Fruit fly (Drosophila melanogaster) whole organism, prepupa: ENCODE measurements around the gene CG31109.

Experiments used
- Blimp-1 ChIP-seq: fragments of 200-800 bp; sonication (Bioruptor generic); optimal IDR thresholded peaks from 3 replicates; lab custom pipeline; 2017; ENCODE audit warnings: missing biosample characterization, missing genetic modification characterization, mild to moderate bottlenecking, moderate library complexity, missing genetic modification reagents
- CG16779 ChIP-seq: fragments of 200-800 bp; sonication (Bioruptor generic); optimal IDR thresholded peaks from 3 replicates; lab custom pipeline; 2017; ENCODE audit warnings: missing biosample characterization, mild to moderate bottlenecking, missing genetic modification characterization
- CG31627 ChIP-seq: fragments of 200-800 bp; sonication (Bioruptor generic); optimal IDR thresholded peaks from 3 replicates; lab custom pipeline; 2016; ENCODE audit warnings: missing biosample characterization, missing genetic modification characterization
- CG32006 ChIP-seq: fragments of 200-800 bp; sonication (Bioruptor generic); optimal IDR thresholded peaks from 3 replicates; lab custom pipeline; 2017; ENCODE audit warnings: missing biosample characterization, mild to moderate bottlenecking, missing genetic modification characterization
- CG3919 ChIP-seq: fragments of 200-800 bp; sonication (Bioruptor generic); optimal IDR thresholded peaks from 3 replicates; lab custom pipeline; 2016; ENCODE audit warnings: missing biosample characterization, missing genetic modification characterization
- CG6808 ChIP-seq: fragments of 200-800 bp; sonication (Bioruptor generic); optimal IDR thresholded peaks from 3 replicates; lab custom pipeline; 2017; ENCODE audit warnings: missing biosample characterization, missing genetic modification characterization, mild to moderate bottlenecking, moderate library complexity, missing genetic modification reagents
- CG6854 ChIP-seq: fragments of 200-800 bp; sonication (Bioruptor generic); optimal IDR thresholded peaks from 2 replicates; lab custom pipeline; 2017; ENCODE audit warnings: missing biosample characterization, mild to moderate bottlenecking, missing genetic modification characterization
- CG7368 ChIP-seq: fragments of 200-800 bp; sonication (Bioruptor generic); optimal IDR thresholded peaks from 3 replicates; lab custom pipeline; 2016; ENCODE audit warnings: missing biosample characterization, missing genetic modification characterization
- CG8119 ChIP-seq: fragments of 200-800 bp; sonication (Bioruptor generic); IDR thresholded peaks from 3 replicates; pipeline ENCODE4 v1.3.6; 2022; ENCODE audit warnings: missing biosample characterization, missing genetic modification characterization
- CG8632 ChIP-seq: fragments of 200-800 bp; sonication (Bioruptor generic); optimal IDR thresholded peaks from 3 replicates; lab custom pipeline; 2016; ENCODE audit warnings: missing biosample characterization, missing genetic modification characterization
- CG9139 ChIP-seq: fragments of 200-800 bp; sonication (Bioruptor generic); optimal IDR thresholded peaks from 3 replicates; lab custom pipeline; 2017; ENCODE audit warnings: missing biosample characterization, mild to moderate bottlenecking, missing genetic modification characterization
- Eip75B ChIP-seq: fragments of 200-800 bp; sonication (Bioruptor generic); optimal IDR thresholded peaks from 3 replicates; lab custom pipeline; 2016; ENCODE audit warnings: missing biosample characterization, missing genetic modification characterization
- Eip78C ChIP-seq: fragments of 200-800 bp; sonication (Bioruptor generic); peaks from one replicate; lab custom pipeline; 2016; ENCODE audit warnings: missing biosample characterization, missing genetic modification characterization
- Eip93F ChIP-seq: fragments of 200-800 bp; sonication (Bioruptor generic); optimal IDR thresholded peaks from 2 replicates; lab custom pipeline; 2016; ENCODE audit warnings: missing biosample characterization, mild to moderate bottlenecking, missing genetic modification characterization
- Hr4 ChIP-seq: fragments of 200-800 bp; sonication (Bioruptor generic); optimal IDR thresholded peaks from 3 replicates; lab custom pipeline; 2016; ENCODE audit warnings: missing biosample characterization, missing genetic modification characterization
- Lpt ChIP-seq: fragments of 200-800 bp; sonication (Bioruptor generic); optimal IDR thresholded peaks from 3 replicates; lab custom pipeline; 2016; ENCODE audit warnings: missing biosample characterization, missing genetic modification characterization
- Met ChIP-seq: fragments of 200-800 bp; sonication (Bioruptor generic); optimal IDR thresholded peaks from 3 replicates; lab custom pipeline; 2016; ENCODE audit warnings: missing biosample characterization, missing genetic modification characterization
- OdsH ChIP-seq: fragments of 200-800 bp; sonication (Bioruptor generic); optimal IDR thresholded peaks from 3 replicates; lab custom pipeline; 2016; ENCODE audit warnings: missing biosample characterization, missing genetic modification characterization
- Sox102F ChIP-seq: fragments of 200-800 bp; sonication (Bioruptor generic); optimal IDR thresholded peaks from 2 replicates; lab custom pipeline; 2016; ENCODE audit warnings: missing biosample characterization, mild to moderate bottlenecking, missing genetic modification characterization
- Sox14 ChIP-seq: fragments of 200-800 bp; sonication (Bioruptor generic); optimal IDR thresholded peaks from 3 replicates; lab custom pipeline; 2016; ENCODE audit warnings: missing biosample characterization, missing genetic modification characterization
- achi ChIP-seq: fragments of 200-800 bp; sonication (Bioruptor generic); optimal IDR thresholded peaks from 3 replicates; lab custom pipeline; 2016; ENCODE audit warnings: missing biosample characterization, missing genetic modification characterization
- acj6 ChIP-seq: fragments of 200-800 bp; sonication (Bioruptor generic); optimal IDR thresholded peaks from 3 replicates; lab custom pipeline; 2016; ENCODE audit warnings: missing biosample characterization, missing genetic modification characterization
- cyc ChIP-seq: fragments of 200-800 bp; sonication (Bioruptor generic); optimal IDR thresholded peaks from 3 replicates; lab custom pipeline; 2016; ENCODE audit warnings: missing biosample characterization, missing genetic modification characterization
- dac ChIP-seq: fragments of 200-800 bp; sonication (Bioruptor generic); optimal IDR thresholded peaks from 2 replicates; lab custom pipeline; 2017; ENCODE audit warnings: missing biosample characterization, mild to moderate bottlenecking, missing genetic modification characterization
- eg ChIP-seq: fragments of 200-800 bp; sonication (Bioruptor generic); IDR thresholded peaks from 3 replicates; pipeline ENCODE4 v1.3.6; 2022; ENCODE audit warnings: missing biosample characterization, missing genetic modification characterization
- esn ChIP-seq: fragments of 200-800 bp; sonication (Bioruptor generic); optimal IDR thresholded peaks from 2 replicates; lab custom pipeline; 2016; ENCODE audit warnings: missing biosample characterization, mild to moderate bottlenecking, missing genetic modification characterization, moderate library complexity
- fd85E ChIP-seq: fragments of 200-800 bp; sonication (Bioruptor generic); optimal IDR thresholded peaks from 3 replicates; lab custom pipeline; 2016; ENCODE audit warnings: missing biosample characterization, missing genetic modification characterization
- lz ChIP-seq: fragments of 200-800 bp; sonication (Bioruptor generic); optimal IDR thresholded peaks from 3 replicates; lab custom pipeline; 2016; ENCODE audit warnings: missing biosample characterization, missing genetic modification characterization
- salr ChIP-seq, 2 experiments: fragments of 200-800 bp; sonication (Bioruptor generic); optimal IDR thresholded peaks; 3 replicates each; lab custom pipeline; 2016 to 2018; ENCODE audit warnings: missing biosample characterization in 2 of 2, missing genetic modification characterization in 2 of 2, mild to moderate bottlenecking in 1 of 2
- ss ChIP-seq, 2 experiments: fragments of 200-800 bp; sonication (Bioruptor generic); optimal IDR thresholded peaks; 2 replicates in 1 of 2; 3 replicates in 1 of 2; lab custom pipeline; 2017 to 2018; ENCODE audit warnings: mild to moderate bottlenecking in 2 of 2, missing biosample characterization in 2 of 2, missing genetic modification characterization in 2 of 2, moderate library complexity in 1 of 2

The CG31109 gene

dm6 chr3R:25046023-25046422 lies 8.4 kb downstream of the CG31109 start, which contains the start of gene CG11786:
CG11786 (plus strand) TSS chr3R:25046323.
- TF ChIP-seq Blimp-1 (GFP tag; lab: Kevin White, UChicago), result peak; percentile 19
- TF ChIP-seq Met, result no peak

dm6 chr3R:25044816-25045551 lies 9.5 kb downstream of the CG31109 start, which contains the start of gene 5PtaseI:
5PtaseI (minus strand) TSS chr3R:25045151.
- TF ChIP-seq CG8632 (GFP tag; lab: Kevin White, UChicago) (no peak), Hr4 (no peak), Eip78C (peak; percentile 50), Eip75B (GFP tag; lab: Kevin White, UChicago) (peak; percentile 74), OdsH (GFP tag; lab: Kevin White, UChicago) (no peak), salr (GFP tag; optimal IDR thresholded peaks at IDR 0.05; lab: Kevin White, UChicago) (no peak), Eip93F (GFP tag; lab: Kevin White, UChicago) (no peak), CG6808 (GFP tag; lab: Kevin White, UChicago) (no peak)
- TF ChIP-seq, all 60 proteins: peak for 2

dm6 chr3R:25039028-25039476 lies 15.4 kb downstream of the CG31109 start, which contains the start of the genes Ythdf and bai:
Ythdf (minus strand) TSS chr3R:25039249.
bai (plus strand) TSS chr3R:25039374.
- no peak for TF ChIP-seq CG3919 (GFP tag; lab: Kevin White, UChicago)
- no peak for TF ChIP-seq acj6 (GFP tag; lab: Kevin White, UChicago)
- peak; percentile 58 for TF ChIP-seq esn (GFP tag; lab: Kevin White, UChicago)
- TF ChIP-seq CG31627 (GFP tag; lab: Kevin White, UChicago), result peak; percentile 42
- no peak for TF ChIP-seq cyc (GFP tag; lab: Kevin White, UChicago)
- TF ChIP-seq Sox14 (GFP tag; lab: Kevin White, UChicago), result peak; percentile 74
- peak; percentile 35 for TF ChIP-seq Eip93F (GFP tag; lab: Kevin White, UChicago)
- no peak for TF ChIP-seq CG6854 (GFP tag; lab: Kevin White, UChicago)
- no peak for TF ChIP-seq CG16779 (tag; lab: Kevin White, UChicago)
- TF ChIP-seq lz (GFP tag; lab: Kevin White, UChicago), result peak; percentile 44

dm6 chr3R:25036644-25037043 lies 17.8 kb downstream of the CG31109 start, which contains the start of gene CG31115:
CG31115 (plus strand) TSS chr3R:25036944.
- no peak for TF ChIP-seq ss (GFP tag; optimal IDR thresholded peaks at IDR 0.05; lab: Kevin White, UChicago)
- no peak for TF ChIP-seq eg (GFP tag; lab: Robert Waterston, UW)
- no peak for TF ChIP-seq fd85E (GFP tag; lab: Kevin White, UChicago)
- TF ChIP-seq Sox102F (GFP tag; lab: Kevin White, UChicago), result no peak
- TF ChIP-seq CG7368, result no peak
- TF ChIP-seq acj6 (GFP tag; lab: Kevin White, UChicago), result no peak
- TF ChIP-seq CG8119, result no peak
- no peak for TF ChIP-seq Hr4
- TF ChIP-seq achi (GFP tag; lab: Kevin White, UChicago), result no peak
- TF ChIP-seq CG31627 (GFP tag; lab: Kevin White, UChicago), result no peak
- TF ChIP-seq CG9139 (GFP tag; lab: Kevin White, UChicago), result no peak
- TF ChIP-seq Lpt (GFP tag; lab: Kevin White, UChicago), result no peak

dm6 chr3R:25033142-25033586 lies 21.3 kb downstream of the CG31109 start, which contains the start of gene Smg6:
Smg6 (minus strand) TSS chr3R:25033465.
- TF ChIP-seq CG32006 (no peak), dac (GFP tag; lab: Kevin White, UChicago) (no peak), CG6808 (GFP tag; lab: Kevin White, UChicago) (no peak)
